Fruit fly (Drosophila melanogaster) whole organism, prepupa: ENCODE data around the gene HGTX.

Experiments
- Blimp-1 ChIP-seq: fragments of 200-800 bp; sonication (Bioruptor generic); optimal IDR thresholded peaks from 3 replicates; lab custom pipeline; 2017; ENCODE audit warnings: missing biosample characterization, missing genetic modification characterization, mild to moderate bottlenecking, moderate library complexity, missing genetic modification reagents
- CG10631 ChIP-seq: fragments of 200-800 bp; sonication (Bioruptor generic); optimal IDR thresholded peaks from 2 replicates; lab custom pipeline; 2016; ENCODE audit warnings: missing biosample characterization, missing genetic modification characterization
- CG10669 ChIP-seq: fragments of 200-800 bp; sonication (Bioruptor generic); optimal IDR thresholded peaks from 3 replicates; lab custom pipeline; 2018; ENCODE audit warnings: missing biosample characterization, mild to moderate bottlenecking, missing genetic modification characterization, moderate library complexity
- CG11294 ChIP-seq: fragments of 200-800 bp; sonication (Bioruptor generic); IDR thresholded peaks from 2 replicates; pipeline ENCODE4 v1.3.6; 2022; ENCODE audit warnings: missing biosample characterization, missing genetic modification characterization
- CG11762 ChIP-seq: fragments of 200-800 bp; sonication (Bioruptor generic); optimal IDR thresholded peaks from 3 replicates; lab custom pipeline; 2016; ENCODE audit warnings: missing biosample characterization, missing genetic modification characterization; ENCODE audit not compliant: insufficient read depth
- CG11902 ChIP-seq: fragments of 200-800 bp; sonication (Bioruptor generic); optimal IDR thresholded peaks from 3 replicates; lab custom pipeline; 2016; ENCODE audit warnings: missing biosample characterization, missing genetic modification characterization
- CG15336 ChIP-seq: fragments of 200-800 bp; sonication (Bioruptor generic); IDR thresholded peaks from 2 replicates; pipeline ENCODE4 v1.3.6; 2022; ENCODE audit warnings: missing biosample characterization, missing genetic modification characterization
- CG1621 ChIP-seq: fragments of 200-800 bp; sonication (Bioruptor generic); optimal IDR thresholded peaks from 3 replicates; lab custom pipeline; 2018; ENCODE audit warnings: missing biosample characterization, mild to moderate bottlenecking, missing genetic modification characterization
- CG16779 ChIP-seq: fragments of 200-800 bp; sonication (Bioruptor generic); optimal IDR thresholded peaks from 3 replicates; lab custom pipeline; 2017; ENCODE audit warnings: missing biosample characterization, mild to moderate bottlenecking, missing genetic modification characterization
- CG3032 ChIP-seq: fragments of 200-800 bp; optimal IDR thresholded peaks from 2 replicates; lab custom pipeline; 2019; ENCODE audit warnings: missing biosample characterization, mild to moderate bottlenecking, missing genetic modification characterization, moderate library complexity
- CG32006 ChIP-seq: fragments of 200-800 bp; sonication (Bioruptor generic); optimal IDR thresholded peaks from 3 replicates; lab custom pipeline; 2017; ENCODE audit warnings: missing biosample characterization, mild to moderate bottlenecking, missing genetic modification characterization
- CG34406 ChIP-seq: fragments of 200-800 bp; sonication (Bioruptor generic); optimal IDR thresholded peaks from 3 replicates; lab custom pipeline; 2016; ENCODE audit warnings: missing biosample characterization, missing genetic modification characterization
- CG3919 ChIP-seq: fragments of 200-800 bp; sonication (Bioruptor generic); optimal IDR thresholded peaks from 3 replicates; lab custom pipeline; 2016; ENCODE audit warnings: missing biosample characterization, missing genetic modification characterization
- CG6276 ChIP-seq: fragments of 200-800 bp; sonication (Bioruptor generic); optimal IDR thresholded peaks from 2 replicates; lab custom pipeline; 2017; ENCODE audit warnings: missing biosample characterization, mild to moderate bottlenecking, missing genetic modification characterization
- CG6792 ChIP-seq: fragments of 200-800 bp; sonication (Bioruptor generic); optimal IDR thresholded peaks from 3 replicates; lab custom pipeline; 2016; ENCODE audit warnings: missing biosample characterization, missing genetic modification characterization
- CG6808 ChIP-seq: fragments of 200-800 bp; sonication (Bioruptor generic); optimal IDR thresholded peaks from 3 replicates; lab custom pipeline; 2017; ENCODE audit warnings: missing biosample characterization, missing genetic modification characterization, mild to moderate bottlenecking, moderate library complexity, missing genetic modification reagents
- CG6854 ChIP-seq: fragments of 200-800 bp; sonication (Bioruptor generic); optimal IDR thresholded peaks from 2 replicates; lab custom pipeline; 2017; ENCODE audit warnings: missing biosample characterization, mild to moderate bottlenecking, missing genetic modification characterization
- CG8119 ChIP-seq: fragments of 200-800 bp; sonication (Bioruptor generic); IDR thresholded peaks from 3 replicates; pipeline ENCODE4 v1.3.6; 2022; ENCODE audit warnings: missing biosample characterization, missing genetic modification characterization
- CG8319 ChIP-seq: fragments of 200-800 bp; sonication (Bioruptor generic); optimal IDR thresholded peaks from 3 replicates; lab custom pipeline; 2016; ENCODE audit warnings: missing biosample characterization, missing genetic modification characterization
- CG8632 ChIP-seq: fragments of 200-800 bp; sonication (Bioruptor generic); optimal IDR thresholded peaks from 3 replicates; lab custom pipeline; 2016; ENCODE audit warnings: missing biosample characterization, missing genetic modification characterization
- Eip78C ChIP-seq: fragments of 200-800 bp; sonication (Bioruptor generic); peaks from one replicate; lab custom pipeline; 2016; ENCODE audit warnings: missing biosample characterization, missing genetic modification characterization
- Eip93F ChIP-seq: fragments of 200-800 bp; sonication (Bioruptor generic); optimal IDR thresholded peaks from 2 replicates; lab custom pipeline; 2016; ENCODE audit warnings: missing biosample characterization, mild to moderate bottlenecking, missing genetic modification characterization
- Ets21C ChIP-seq: fragments of 200-800 bp; sonication (Bioruptor generic); optimal IDR thresholded peaks from 3 replicates; lab custom pipeline; 2016; ENCODE audit warnings: missing biosample characterization, missing genetic modification characterization
- Hr38 ChIP-seq: sonication (Bioruptor generic); optimal IDR thresholded peaks from 2 replicates; lab custom pipeline; 2016; ENCODE audit warnings: missing biosample characterization, missing genetic modification characterization
- Hr4 ChIP-seq: fragments of 200-800 bp; sonication (Bioruptor generic); optimal IDR thresholded peaks from 3 replicates; lab custom pipeline; 2016; ENCODE audit warnings: missing biosample characterization, missing genetic modification characterization
- Smox ChIP-seq: fragments of 200-800 bp; sonication (Bioruptor generic); optimal IDR thresholded peaks from 3 replicates; lab custom pipeline; 2016; ENCODE audit warnings: missing biosample characterization, missing genetic modification characterization
- Sox102F ChIP-seq: fragments of 200-800 bp; sonication (Bioruptor generic); optimal IDR thresholded peaks from 2 replicates; lab custom pipeline; 2016; ENCODE audit warnings: missing biosample characterization, mild to moderate bottlenecking, missing genetic modification characterization
- Sox15 ChIP-seq: fragments of 200-800 bp; sonication (Bioruptor generic); optimal IDR thresholded peaks from 3 replicates; lab custom pipeline; 2016; ENCODE audit warnings: missing biosample characterization, missing genetic modification characterization
- achi ChIP-seq: fragments of 200-800 bp; sonication (Bioruptor generic); optimal IDR thresholded peaks from 3 replicates; lab custom pipeline; 2016; ENCODE audit warnings: missing biosample characterization, missing genetic modification characterization
- dsx ChIP-seq: fragments of 200-800 bp; optimal IDR thresholded peaks from 3 replicates; lab custom pipeline; 2019; ENCODE audit warnings: missing biosample characterization, mild to moderate bottlenecking, missing genetic modification characterization, moderate library complexity; ENCODE audit not compliant: poor library complexity, severe bottlenecking
- eg ChIP-seq: fragments of 200-800 bp; sonication (Bioruptor generic); IDR thresholded peaks from 3 replicates; pipeline ENCODE4 v1.3.6; 2022; ENCODE audit warnings: missing biosample characterization, missing genetic modification characterization
- esn ChIP-seq: fragments of 200-800 bp; sonication (Bioruptor generic); optimal IDR thresholded peaks from 2 replicates; lab custom pipeline; 2016; ENCODE audit warnings: missing biosample characterization, mild to moderate bottlenecking, missing genetic modification characterization, moderate library complexity
- fd59A ChIP-seq: fragments of 200-800 bp; sonication (Bioruptor generic); optimal IDR thresholded peaks from 2 replicates; lab custom pipeline; 2017; ENCODE audit warnings: missing biosample characterization, mild to moderate bottlenecking, missing genetic modification characterization, missing genetic modification reagents
- fkh ChIP-seq: fragments of 200-800 bp; sonication (Bioruptor generic); optimal IDR thresholded peaks from 3 replicates; lab custom pipeline; 2017; ENCODE audit warnings: missing biosample characterization, mild to moderate bottlenecking, missing genetic modification characterization, moderate library complexity
- net ChIP-seq: fragments of 200-800 bp; sonication (Bioruptor generic); optimal IDR thresholded peaks from 3 replicates; lab custom pipeline; 2016; ENCODE audit warnings: missing biosample characterization, missing genetic modification characterization
- salr ChIP-seq, 2 experiments: fragments of 200-800 bp; sonication (Bioruptor generic); optimal IDR thresholded peaks; 3 replicates each; lab custom pipeline; 2016 to 2018; ENCODE audit warnings: missing biosample characterization in 2 of 2, missing genetic modification characterization in 2 of 2, mild to moderate bottlenecking in 1 of 2
- spab ChIP-seq: fragments of 200-800 bp; sonication (Bioruptor generic); optimal IDR thresholded peaks from 2 replicates; lab custom pipeline; 2017; ENCODE audit warnings: missing biosample characterization, mild to moderate bottlenecking, missing genetic modification characterization, missing genetic modification reagents
- topi ChIP-seq: fragments of 200-800 bp; sonication (Bioruptor generic); optimal IDR thresholded peaks from 3 replicates; lab custom pipeline; 2016; ENCODE audit warnings: missing biosample characterization, missing genetic modification characterization
- vri ChIP-seq: fragments of 200-800 bp; sonication (Bioruptor generic); optimal IDR thresholded peaks from 3 replicates; lab custom pipeline; 2016; ENCODE audit warnings: missing biosample characterization, mild to moderate bottlenecking, missing genetic modification characterization

HGTX gene

dm6 chr3L:14631964-14632758 lies 32.8 kb upstream of the HGTX start, which contains the start of the genes RecQ5 and dlp (continued):
- TF ChIP-seq CG6808 (GFP tag; lab: Kevin White, UChicago), result peak; percentile 42
- TF ChIP-seq eg (GFP tag; lab: Robert Waterston, UW), result peak; percentile 62; the same call in 2 of the 3 replicates
- TF ChIP-seq fkh, result peak; percentile 58
- peak; percentile 92 for TF ChIP-seq Eip78C (GFP tag; lab: Kevin White, UChicago)
- TF ChIP-seq CG10669 (GFP tag; lab: Kevin White, UChicago), result peak; percentile 74
- peak; percentile 51 for TF ChIP-seq dsx (GFP tag; lab: Kevin White, UChicago)
- peak; percentile 60 for TF ChIP-seq CG11902 (GFP tag; lab: Kevin White, UChicago)
- TF ChIP-seq CG34406 (GFP tag; lab: Kevin White, UChicago), result peak; percentile 77
- peak; percentile 64 for TF ChIP-seq CG8632 (GFP tag; lab: Kevin White, UChicago)
- peak; percentile 71 for TF ChIP-seq CG15336 (GFP tag; lab: Robert Waterston, UW)
- peak; percentile 73 for TF ChIP-seq Smox (GFP tag; lab: Kevin White, UChicago)
- TF ChIP-seq vri (GFP tag; lab: Kevin White, UChicago), result peak; percentile 89
- peak; percentile 86 for TF ChIP-seq CG3919
- TF ChIP-seq Hr38 (GFP tag; lab: Kevin White, UChicago), result no peak
- TF ChIP-seq CG11294 (GFP tag; lab: Robert Waterston, UW), result peak; percentile 21; the same call in 1 of the 2 replicates
- TF ChIP-seq CG11762 (GFP tag; lab: Kevin White, UChicago), result peak; percentile 70
- peak; percentile 72 for TF ChIP-seq Hr4
- peak; percentile 24 for TF ChIP-seq fd59A (GFP tag; lab: Kevin White, UChicago)
- TF ChIP-seq CG6276 (GFP tag; lab: Kevin White, UChicago), result peak; percentile 27
- peak; percentile 66 for TF ChIP-seq CG8119 (GFP tag; lab: Robert Waterston, UW)
- peak; percentile 68 for TF ChIP-seq net (GFP tag; lab: Kevin White, UChicago)
- peak; percentile 73 for TF ChIP-seq topi (GFP tag; lab: Kevin White, UChicago)
- peak; percentile 71 for TF ChIP-seq Eip93F
- TF ChIP-seq CG3032, result peak; percentile 36
- peak; percentile 60 for TF ChIP-seq Ets21C (GFP tag; lab: Kevin White, UChicago)
- TF ChIP-seq CG1621 (tag; lab: Kevin White, UChicago), result peak; percentile 34
- TF ChIP-seq spab, result peak; percentile 28
- TF ChIP-seq Sox15 (GFP tag; lab: Kevin White, UChicago), result peak; percentile 69
- TF ChIP-seq Blimp-1 (GFP tag; lab: Kevin White, UChicago), result no peak
- TF ChIP-seq CG32006 (GFP tag; lab: Kevin White, UChicago), result peak; percentile 76
- peak; percentile 56 for TF ChIP-seq CG8319 (GFP tag; lab: Kevin White, UChicago)
- peak; percentile 84 for TF ChIP-seq CG10631 (GFP tag; lab: Kevin White, UChicago)
- peak; percentile 82 for TF ChIP-seq esn (GFP tag; lab: Kevin White, UChicago)
- peak; percentile 43 to 76 for TF ChIP-seq salr (GFP tag; optimal IDR thresholded peaks at IDR 0.05; lab: Kevin White, UChicago)
- peak; percentile 30 for TF ChIP-seq CG6854 (GFP tag; lab: Kevin White, UChicago)
- peak; percentile 75 for TF ChIP-seq Sox102F (GFP tag; lab: Kevin White, UChicago)
- TF ChIP-seq CG6792 (GFP tag; lab: Kevin White, UChicago), result peak; percentile 67
- TF ChIP-seq achi (GFP tag; lab: Kevin White, UChicago), result peak; percentile 79
- TF ChIP-seq CG16779 (tag; lab: Kevin White, UChicago), result peak; percentile 32
